Worm (Caenorhabditis elegans): ENCODE measurements around the gene mrpl-35.

mrpl-35 gene

DNA sequence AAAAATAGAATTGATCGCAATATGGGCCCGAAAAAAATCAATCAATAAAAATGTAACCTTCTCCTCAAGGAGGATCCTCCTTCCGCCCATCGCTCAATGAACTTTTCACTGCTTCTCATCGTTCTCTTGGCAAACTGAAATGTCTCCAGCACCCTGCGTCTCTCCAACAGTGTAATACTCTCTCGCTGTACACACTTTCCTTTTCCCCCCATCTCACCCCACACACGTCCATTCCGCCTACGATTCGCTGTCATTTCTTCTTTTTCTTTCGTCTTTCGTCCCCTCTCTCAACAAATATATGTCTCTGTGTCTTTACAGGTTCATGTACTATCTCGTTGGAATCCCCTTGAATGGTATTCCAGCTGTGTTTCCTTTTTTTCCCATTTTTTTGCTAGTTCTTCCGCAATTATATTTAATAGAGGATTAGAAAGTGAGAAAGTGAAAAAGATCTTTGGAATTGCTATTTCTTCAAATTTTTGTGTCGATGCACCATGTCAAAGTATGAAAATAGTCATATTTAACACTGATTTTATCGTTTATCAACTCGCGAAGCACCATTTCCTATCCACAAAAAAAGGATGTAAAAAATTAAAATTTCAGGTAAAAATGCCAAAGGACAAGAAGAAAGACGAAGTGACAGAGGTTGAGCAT lies 38.5 kb upstream of the mrpl-35 start, which contains the start of gene rsu-1 (continued):
- TF ChIP-seq hif-1 (tag; optimal IDR thresholded peaks at IDR 0.05): peak in 1 of 2 experiments; percentile 3
- no peak for TF ChIP-seq ces-1 (GFP tag; optimal IDR thresholded peaks at IDR 0.05)
- peak; percentile 1 for TF ChIP-seq fkh-10 (GFP tag; optimal IDR thresholded peaks at IDR 0.05)
- no peak for TF ChIP-seq egl-27 (tag; optimal IDR thresholded peaks at IDR 0.05)

DNA sequence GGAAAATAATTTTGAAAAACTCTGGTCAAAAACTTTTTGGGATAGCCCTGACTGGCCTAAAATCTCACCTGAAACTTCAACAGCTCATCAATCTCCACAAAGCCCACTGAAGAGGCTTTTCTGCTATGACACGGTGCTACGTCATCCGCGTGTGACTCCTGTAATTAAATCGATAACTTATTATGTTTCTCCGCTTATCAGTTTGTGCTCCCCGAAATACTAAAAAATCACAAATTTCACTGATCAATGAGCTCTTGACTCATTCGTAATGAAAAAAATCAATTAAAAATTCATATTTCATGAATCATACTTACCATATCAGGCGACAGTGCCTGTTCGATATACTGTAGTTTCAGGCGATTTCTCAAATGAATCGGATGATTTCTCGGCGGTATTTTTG lies 35.0 kb upstream of the mrpl-35 start:
- no peak for TF ChIP-seq set-16 (GFP tag; IDR thresholded peaks at IDR 0.05)
- TF ChIP-seq zfp-2 (tag; optimal IDR thresholded peaks at IDR 0.05): no peak
- no peak for TF ChIP-seq mdl-1 (tag; optimal IDR thresholded peaks at IDR 0.05)
- TF ChIP-seq pqm-1 (tag; optimal IDR thresholded peaks at IDR 0.05): peak; percentile 58
- no peak for TF ChIP-seq F37D6.2 (tag; optimal IDR thresholded peaks at IDR 0.05)
- TF ChIP-seq lin-1 (GFP tag; IDR thresholded peaks at IDR 0.05): no peak
- no peak for TF ChIP-seq dmd-8 (GFP tag; IDR thresholded peaks at IDR 0.05)
- TF ChIP-seq lin-29 (GFP tag; IDR thresholded peaks at IDR 0.05): no peak
- no peak for TF ChIP-seq hmg-1.1 (GFP tag; IDR thresholded peaks at IDR 0.05)
- no peak for TF ChIP-seq cey-2 (tag; optimal IDR thresholded peaks at IDR 0.05; ENCODE audit: borderline replicate concordance, insufficient read depth)
- 0 out of 2 replicates have a peak, but pooled peaks have one; percentile 7 for TF ChIP-seq tra-1 (GFP tag; IDR thresholded peaks at IDR 0.05)
- no peak for TF ChIP-seq duxl-1 (tag; optimal IDR thresholded peaks at IDR 0.05; ENCODE audit: poor library complexity)
- TF ChIP-seq snpc-4 (tag; optimal IDR thresholded peaks at IDR 0.05): no peak
- no peak for TF ChIP-seq mes-2 (tag; optimal IDR thresholded peaks at IDR 0.05; ENCODE audit: poor library complexity, severe bottlenecking)
- TF ChIP-seq daf-16 (GFP tag; optimal IDR thresholded peaks at IDR 0.05): no peak
- peak; percentile 19 for TF ChIP-seq daf-16 (tag; optimal IDR thresholded peaks at IDR 0.05)
- no peak for TF ChIP-seq zag-1 (tag; optimal IDR thresholded peaks at IDR 0.05)
- TF ChIP-seq aly-2 (tag; optimal IDR thresholded peaks at IDR 0.05): no peak
- no peak for TF ChIP-seq nhr-48 (tag; optimal IDR thresholded peaks at IDR 0.05)
- TF ChIP-seq ztf-11 (tag; optimal IDR thresholded peaks at IDR 0.05): no peak
- TF ChIP-seq attf-4 (tag; optimal IDR thresholded peaks at IDR 0.05): no peak
- TF ChIP-seq dve-1 (tag; optimal IDR thresholded peaks at IDR 0.05; ENCODE audit: insufficient read depth): peak; percentile 64
- TF ChIP-seq ces-1 (GFP tag; optimal IDR thresholded peaks at IDR 0.05): no peak
- TF ChIP-seq arid-1 (GFP tag; conservative IDR thresholded peaks at IDR 0.05): no peak
- TF ChIP-seq nhr-111 (GFP tag; optimal IDR thresholded peaks at IDR 0.05): no peak
- TF ChIP-seq fkh-10 (GFP tag; optimal IDR thresholded peaks at IDR 0.05): no peak
- no peak for TF ChIP-seq nhr-11 (tag; optimal IDR thresholded peaks at IDR 0.05)
- no peak for TF ChIP-seq unc-39 (tag; optimal IDR thresholded peaks at IDR 0.05)
- no peak for TF ChIP-seq mxl-3 (GFP tag; optimal IDR thresholded peaks at IDR 0.05)
- peak; percentile 60; the same call in 1 of the 2 replicates for TF ChIP-seq php-3 (GFP tag; IDR thresholded peaks at IDR 0.05)
- TF ChIP-seq dpl-1 (GFP tag; optimal IDR thresholded peaks at IDR 0.05): no peak
- no peak for TF ChIP-seq nhr-41 (GFP tag; IDR thresholded peaks at IDR 0.05)
- TF ChIP-seq saeg-2 (GFP tag; IDR thresholded peaks at IDR 0.05): no peak
- TF ChIP-seq R02D3.7 (tag; optimal IDR thresholded peaks at IDR 0.05): no peak
- TF ChIP-seq lin-39 (tag; optimal IDR thresholded peaks at IDR 0.05): no peak
- no peak for TF ChIP-seq snpc-1.2 (GFP tag; IDR thresholded peaks at IDR 0.05)
- peak; percentile 2 for TF ChIP-seq hlh-11 (tag; optimal IDR thresholded peaks at IDR 0.05)
- no peak for TF ChIP-seq zfp-3 (GFP tag; conservative IDR thresholded peaks at IDR 0.05)
- TF ChIP-seq gei-8 (GFP tag; optimal IDR thresholded peaks at IDR 0.05): no peak
- no peak for TF ChIP-seq ztf-7 (tag; optimal IDR thresholded peaks at IDR 0.05)
- TF ChIP-seq madf-9 (GFP tag; conservative IDR thresholded peaks at IDR 0.05): no peak
- no peak for TF ChIP-seq madf-5 (GFP tag; IDR thresholded peaks at IDR 0.05)
- no peak for TF ChIP-seq nhr-76 (tag; optimal IDR thresholded peaks at IDR 0.05)
- TF ChIP-seq lir-3 (tag; optimal IDR thresholded peaks at IDR 0.05): no peak
- TF ChIP-seq mxl-2 (GFP tag; conservative IDR thresholded peaks at IDR 0.05): no peak
- peak; percentile 52; the same call in 1 of the 2 replicates for TF ChIP-seq dmd-6 (GFP tag; IDR thresholded peaks at IDR 0.05)
